Fruit fly (Drosophila melanogaster) whole organism, wandering third instar larva: ENCODE data around the gene lectin-24Db.

Experiments
- CG9705 ChIP-seq: fragments of 200-800 bp; sonication (Bioruptor generic); optimal IDR thresholded peaks from 2 replicates; lab custom pipeline; 2018; ENCODE audit warnings: missing biosample characterization, mild to moderate bottlenecking, missing genetic modification characterization
- CrebA ChIP-seq: fragments of 200-800 bp; sonication (Bioruptor generic); optimal IDR thresholded peaks from 2 replicates; lab custom pipeline; 2016; ENCODE audit warnings: missing biosample characterization, mild to moderate bottlenecking, missing genetic modification characterization, borderline replicate concordance
- Dif ChIP-seq: fragments of 200-275, 200-300 bp; sonication (Bioruptor generic); optimal IDR thresholded peaks from 2 replicates; lab custom pipeline; 2018; ENCODE audit warnings: missing biosample characterization, missing genetic modification characterization; ENCODE audit not compliant: partially characterized antibody
- GATAd ChIP-seq: sonication (Bioruptor generic); optimal IDR thresholded peaks from 2 replicates; lab custom pipeline; 2016; ENCODE audit warnings: missing biosample characterization, missing genetic modification characterization
- HLH106 ChIP-seq: fragments of 200-800 bp; optimal IDR thresholded peaks from 3 replicates; lab custom pipeline; 2019; ENCODE audit warnings: missing biosample characterization, mild to moderate bottlenecking, missing genetic modification characterization, moderate library complexity
- Hnf4 ChIP-seq: fragments of 200-800 bp; sonication (Bioruptor generic); optimal IDR thresholded peaks from 2 replicates; lab custom pipeline; 2016; ENCODE audit warnings: missing biosample characterization, mild to moderate bottlenecking, missing genetic modification characterization
- Hr78 ChIP-seq: fragments of >200 bp; optimal IDR thresholded peaks from 2 replicates; lab custom pipeline; 2017; ENCODE audit warnings: missing biosample characterization, missing genetic modification characterization
- Hr83 ChIP-seq: fragments of 200-300 bp; sonication (Bioruptor generic); optimal IDR thresholded peaks from 2 replicates; lab custom pipeline; 2016; ENCODE audit warnings: missing biosample characterization, mild to moderate bottlenecking, missing genetic modification characterization, moderate library complexity; ENCODE audit not compliant: poor library complexity, severe bottlenecking
- Jra ChIP-seq: sonication (Bioruptor generic); optimal IDR thresholded peaks from 2 replicates; lab custom pipeline; 2016; ENCODE audit warnings: missing biosample characterization, missing genetic modification characterization
- Mio ChIP-seq: sonication (Bioruptor generic); optimal IDR thresholded peaks from 2 replicates; lab custom pipeline; 2016; ENCODE audit warnings: missing biosample characterization, missing genetic modification characterization
- Myc ChIP-seq: fragments of >200 bp; optimal IDR thresholded peaks from 2 replicates; lab custom pipeline; 2017
- N ChIP-seq: fragments of >200 bp; optimal IDR thresholded peaks from 2 replicates; lab custom pipeline; 2018; ENCODE audit warnings: missing biosample characterization, missing external identifiers, missing genetic modification characterization
- OdsH ChIP-seq: fragments of 200-800 bp; sonication (Bioruptor generic); optimal IDR thresholded peaks from 2 replicates; lab custom pipeline; 2016; ENCODE audit warnings: missing biosample characterization, mild to moderate bottlenecking, missing genetic modification characterization
- Sp1 ChIP-seq: fragments of 200-800 bp; sonication (Bioruptor generic); optimal IDR thresholded peaks from 3 replicates; lab custom pipeline; 2019; ENCODE audit warnings: missing biosample characterization, mild to moderate bottlenecking, missing genetic modification characterization, moderate library complexity
- Vsx2 ChIP-seq: fragments of 200-300, 225-300 bp; sonication (Bioruptor generic); optimal IDR thresholded peaks from 2 replicates; lab custom pipeline; 2018; ENCODE audit warnings: missing biosample characterization, missing genetic modification characterization; ENCODE audit not compliant: partially characterized antibody
- br ChIP-seq: fragments of 200-800 bp; sonication (Bioruptor generic); optimal IDR thresholded peaks from 2 replicates; lab custom pipeline; 2016; ENCODE audit warnings: missing biosample characterization, missing genetic modification characterization
- brk ChIP-seq: fragments of 200-800 bp; sonication (Bioruptor generic); optimal IDR thresholded peaks from 2 replicates; lab custom pipeline; 2016; ENCODE audit warnings: missing biosample characterization, mild to moderate bottlenecking, missing genetic modification characterization
- dl ChIP-seq, 2 experiments: fragments of 175-275, 200-275 bp in 1 of 2; fragments of 200-275 bp in 1 of 2; sonication (Bioruptor generic); optimal IDR thresholded peaks; lab custom pipeline; 2018; ENCODE audit warnings: mild to moderate bottlenecking in 2 of 2, missing biosample characterization in 2 of 2, missing genetic modification characterization in 2 of 2, moderate library complexity in 2 of 2; ENCODE audit not compliant: partially characterized antibody in 2 of 2, insufficient read depth in 1 of 2
- dsf ChIP-seq: sonication (Bioruptor generic); optimal IDR thresholded peaks from 2 replicates; lab custom pipeline; 2016; ENCODE audit warnings: missing biosample characterization, missing genetic modification characterization, borderline replicate concordance
- ey ChIP-seq: fragments of 200-800 bp; sonication (Bioruptor generic); optimal IDR thresholded peaks from 2 replicates; lab custom pipeline; 2016; ENCODE audit warnings: missing biosample characterization, missing genetic modification characterization
- foxo ChIP-seq, 2 experiments: fragments of 200-800 bp; sonication (Bioruptor generic); optimal IDR thresholded peaks; 2 replicates in 1 of 2; 3 replicates in 1 of 2; lab custom pipeline; 2016 to 2017; ENCODE audit warnings: missing biosample characterization in 2 of 2, missing genetic modification characterization in 2 of 2
- fru ChIP-seq: fragments of 200-800 bp; sonication (Bioruptor generic); optimal IDR thresholded peaks from 3 replicates; lab custom pipeline; 2016; ENCODE audit warnings: missing biosample characterization, mild to moderate bottlenecking, missing genetic modification characterization
- h ChIP-seq: fragments of 200-800 bp; sonication (Bioruptor generic); optimal IDR thresholded peaks from 3 replicates; lab custom pipeline; 2016; ENCODE audit warnings: missing biosample characterization, mild to moderate bottlenecking, missing genetic modification characterization
- jim ChIP-seq: fragments of 175-275, 200-325 bp; sonication (Bioruptor generic); optimal IDR thresholded peaks from 2 replicates; lab custom pipeline; 2016; ENCODE audit warnings: missing biosample characterization, mild to moderate bottlenecking, missing genetic modification characterization
- lola ChIP-seq: fragments of >200 bp; optimal IDR thresholded peaks from 2 replicates; lab custom pipeline; 2017; ENCODE audit warnings: missing biosample characterization, missing genetic modification characterization
- pan ChIP-seq: fragments of >200 bp; optimal IDR thresholded peaks from 2 replicates; lab custom pipeline; 2017
- psq ChIP-seq: fragments of 200-800 bp; sonication (Bioruptor generic); optimal IDR thresholded peaks from 3 replicates; lab custom pipeline; 2017; ENCODE audit warnings: missing biosample characterization, mild to moderate bottlenecking, missing genetic modification characterization, moderate library complexity
- rgr ChIP-seq: fragments of 200-800 bp; sonication (Bioruptor generic); optimal IDR thresholded peaks from 3 replicates; lab custom pipeline; 2016; ENCODE audit warnings: missing biosample characterization, mild to moderate bottlenecking, missing genetic modification characterization
- sv ChIP-seq: fragments of 200-800 bp; sonication (Bioruptor generic); optimal IDR thresholded peaks from 3 replicates; lab custom pipeline; 2016; ENCODE audit warnings: missing biosample characterization, missing genetic modification characterization
- usp ChIP-seq: fragments of >200 bp; optimal IDR thresholded peaks from 2 replicates; lab custom pipeline; 2017; ENCODE audit warnings: missing biosample characterization, missing genetic modification characterization
- woc ChIP-seq: sonication (Bioruptor generic); optimal IDR thresholded peaks from 2 replicates; lab custom pipeline; 2016; ENCODE audit warnings: missing biosample characterization, mild to moderate bottlenecking, missing genetic modification characterization

Gene lectin-24Db

dm6 chr2L:4197913-4198319 is 10.0 kb downstream of the lectin-24Db start, which contains the start of gene Naprt:
Gene Naprt, minus strand, starts transcription at chr2L:4198071.
- TF ChIP-seq pan (lab: Kevin White, UChicago) (no peak), sv (GFP tag; lab: Kevin White, UChicago) (no peak), dl (GFP tag; optimal IDR thresholded peaks at IDR 0.05; lab: Kevin White, UChicago; ENCODE audit: insufficient read depth in 1 of 2, partially characterized antibody in 2 of 2) (no peak), jim (GFP tag; lab: Kevin White, UChicago) (no peak), lola (GFP tag; lab: Kevin White, UChicago) (no peak), woc (GFP tag; lab: Kevin White, UChicago) (peak; percentile 34), Sp1 (GFP tag; lab: Kevin White, UChicago) (peak; percentile 10), N (no peak), brk (GFP tag; lab: Kevin White, UChicago) (no peak), dsf (GFP tag; lab: Kevin White, UChicago) (no peak), OdsH (GFP tag; lab: Kevin White, UChicago) (peak; percentile 10), ey (peak; percentile 30), psq (GFP tag; lab: Kevin White, UChicago) (no peak), Myc (lab: Kevin White, UChicago) (peak; percentile 91), Mio (GFP tag; lab: Kevin White, UChicago) (no peak), foxo (GFP tag; optimal IDR thresholded peaks at IDR 0.05; lab: Kevin White, UChicago) (peak in 1 of 2 experiments; percentile 7), HLH106 (tag; lab: Kevin White, UChicago) (peak; percentile 30)

dm6 chr2L:4211335-4211753 is 23.4 kb downstream of the lectin-24Db start:
- TF ChIP-seq CG9705 (GFP tag; lab: Kevin White, UChicago) (no peak), GATAd (GFP tag; lab: Kevin White, UChicago) (no peak), psq (GFP tag; lab: Kevin White, UChicago) (peak; percentile 4), CrebA (GFP tag; lab: Kevin White, UChicago) (no peak), h (GFP tag; lab: Kevin White, UChicago) (peak; percentile 28), Dif (GFP tag; lab: Kevin White, UChicago) (no peak), HLH106 (tag; lab: Kevin White, UChicago) (peak; percentile 75), OdsH (GFP tag; lab: Kevin White, UChicago) (peak; percentile 22), woc (GFP tag; lab: Kevin White, UChicago) (peak; percentile 76), br (GFP tag; lab: Kevin White, UChicago) (peak; percentile 37), Hr78 (no peak), fru (peak; percentile 25), Hr83 (GFP tag; lab: Kevin White, UChicago) (peak; percentile 40), ey (peak; percentile 30), rgr (GFP tag; lab: Kevin White, UChicago) (peak; percentile 35), foxo (GFP tag; optimal IDR thresholded peaks at IDR 0.05; lab: Kevin White, UChicago) (peak in 1 of 2 experiments; percentile 39), Sp1 (GFP tag; lab: Kevin White, UChicago) (peak; percentile 34)

- no peak for TF ChIP-seq br (GFP tag; lab: Kevin White, UChicago)
- no peak for TF ChIP-seq Hnf4
- no peak for TF ChIP-seq Dif (GFP tag; lab: Kevin White, UChicago)
Observed at dm6 chr2L:4218820-4219219, 30.9 kb downstream of the lectin-24Db start.

- no peak for TF ChIP-seq GATAd (GFP tag; lab: Kevin White, UChicago)
- TF ChIP-seq Hr83 (GFP tag; lab: Kevin White, UChicago): peak; percentile 1
- no peak for TF ChIP-seq psq (GFP tag; lab: Kevin White, UChicago)
- TF ChIP-seq Dif (GFP tag; lab: Kevin White, UChicago): peak; percentile 81
- TF ChIP-seq woc (GFP tag; lab: Kevin White, UChicago): no peak
- no peak for TF ChIP-seq lola (GFP tag; lab: Kevin White, UChicago)
- TF ChIP-seq N: no peak
- no peak for TF ChIP-seq OdsH (GFP tag; lab: Kevin White, UChicago)
- TF ChIP-seq h (GFP tag; lab: Kevin White, UChicago): no peak
- peak; percentile 77 for TF ChIP-seq Vsx2 (GFP tag; lab: Kevin White, UChicago)
- no peak for TF ChIP-seq fru
- TF ChIP-seq CG9705 (GFP tag; lab: Kevin White, UChicago): no peak
- TF ChIP-seq sv (GFP tag; lab: Kevin White, UChicago): no peak
- TF ChIP-seq usp (GFP tag; lab: Kevin White, UChicago): no peak
- peak; percentile 2 for TF ChIP-seq Sp1 (GFP tag; lab: Kevin White, UChicago)
- no peak for TF ChIP-seq rgr (GFP tag; lab: Kevin White, UChicago)
- TF ChIP-seq Hnf4: peak; percentile 5
- no peak for TF ChIP-seq Jra (GFP tag; lab: Kevin White, UChicago)
- TF ChIP-seq Mio (GFP tag; lab: Kevin White, UChicago): no peak
- TF ChIP-seq dl (GFP tag; optimal IDR thresholded peaks at IDR 0.05; lab: Kevin White, UChicago; ENCODE audit: insufficient read depth in 1 of 2, partially characterized antibody in 2 of 2): peak; percentile 17 to 36
Observed at dm6 chr2L:4221354-4222001, 33.6 kb downstream of the lectin-24Db start, which contains the start of gene ft. Gene ft, minus strand, starts transcription at chr2L:4221796.
